Worm (Caenorhabditis elegans) whole organism, early embryonic: Measurements from ENCODE around the gene rilp-1.

ENCODE experiments used
- B0310.2 ChIP-seq: sonication (generic microtip); optimal IDR thresholded peaks from 2 replicates; lab custom pipeline; 2016; ENCODE audit warnings: mild to moderate bottlenecking, missing genetic modification characterization, missing compliant biosample characterization
- F13C5.2 ChIP-seq: sonication (generic microtip); optimal IDR thresholded peaks from 2 replicates; lab custom pipeline; 2017; ENCODE audit warnings: mild to moderate bottlenecking, missing genetic modification characterization, inconsistent platforms, missing compliant biosample characterization
- aly-1 ChIP-seq: sonication (generic microtip); optimal IDR thresholded peaks from 2 replicates; lab custom pipeline; 2016; ENCODE audit warnings: missing genetic modification characterization, missing compliant biosample characterization
- ama-1 ChIP-seq: fragments of 150-350 bp; optimal IDR thresholded peaks from 2 replicates; lab custom pipeline; 2014
- ceh-13 ChIP-seq: fragments of 200-800 bp; sonication (Bioruptor generic); optimal IDR thresholded peaks from 2 replicates; lab custom pipeline; 2018; ENCODE audit warnings: mild to moderate bottlenecking, missing genetic modification characterization, missing compliant biosample characterization
- ceh-36 ChIP-seq: sonication (generic microtip); optimal IDR thresholded peaks from 2 replicates; lab custom pipeline; 2016; ENCODE audit warnings: missing genetic modification characterization, inconsistent platforms, missing compliant biosample characterization
- ets-7 ChIP-seq: sonication (generic microtip); optimal IDR thresholded peaks from 2 replicates; lab custom pipeline; 2016; ENCODE audit warnings: missing genotype, missing genetic modification characterization, missing compliant biosample characterization
- flt-1 ChIP-seq: fragments of 200-800 bp; sonication (Bioruptor generic); IDR thresholded peaks from 2 replicates; pipeline ENCODE4 v1.3.6; 2022; ENCODE audit warnings: missing genetic modification characterization, missing compliant biosample characterization
- hmbx-1 ChIP-seq: sonication (generic microtip); optimal IDR thresholded peaks from 2 replicates; lab custom pipeline; 2016; ENCODE audit warnings: mild to moderate bottlenecking, missing genetic modification characterization, missing compliant biosample characterization
- hmg-4 ChIP-seq: fragments of 200-800 bp; sonication (Bioruptor generic); optimal IDR thresholded peaks from 2 replicates; lab custom pipeline; 2018; ENCODE audit warnings: mild to moderate bottlenecking, missing genetic modification characterization, missing compliant biosample characterization
- hnd-1 ChIP-seq: sonication (generic microtip); optimal IDR thresholded peaks from 2 replicates; lab custom pipeline; 2016; ENCODE audit warnings: missing genetic modification characterization, missing compliant biosample characterization
- pes-1 ChIP-seq: fragments of 200-800 bp; sonication (Bioruptor generic); IDR thresholded peaks from 2 replicates; pipeline ENCODE4 v1.3.6; 2022; ENCODE audit warnings: missing genetic modification reagents, missing genetic modification characterization, missing compliant biosample characterization
- scrt-1 ChIP-seq: fragments of 200-800 bp; sonication (Bioruptor generic); IDR thresholded peaks from 2 replicates; pipeline ENCODE4 v1.3.6; 2022; ENCODE audit warnings: missing genetic modification characterization, missing compliant biosample characterization
- sea-1 ChIP-seq: fragments of 200-800 bp; sonication (Bioruptor generic); conservative IDR thresholded peaks from 2 replicates; pipeline ENCODE4 v1.3.6; 2022; ENCODE audit warnings: missing genetic modification characterization, missing compliant biosample characterization
- tbx-11 ChIP-seq: fragments of 200-800 bp; sonication (Bioruptor generic); IDR thresholded peaks from 2 replicates; pipeline ENCODE4 v1.3.6; 2022; ENCODE audit warnings: missing genetic modification characterization, missing compliant biosample characterization
- tbx-37 ChIP-seq: fragments of 200-800 bp; sonication (Bioruptor generic); conservative IDR thresholded peaks from 2 replicates; pipeline ENCODE4 v1.3.6; 2022; ENCODE audit warnings: missing genetic modification reagents, missing genetic modification characterization, missing compliant biosample characterization
- tra-4 ChIP-seq: sonication (generic microtip); optimal IDR thresholded peaks from 2 replicates; lab custom pipeline; 2017; ENCODE audit warnings: missing genetic modification characterization, missing compliant biosample characterization

Gene rilp-1

ce11 chrIII:3630337-3630736 is 5.6 kb upstream of the rilp-1 start, which contains the start of gene mrps-31:
Gene mrps-31 (minus strand): TSS chrIII:3630372.
- TF ChIP-seq ceh-36 (no peak), scrt-1 (no peak), F13C5.2 (tag; lab: Kevin White, UChicago) (no peak), B0310.2 (tag; lab: Kevin White, UChicago) (no peak), tbx-11 (GFP tag; lab: Robert Waterston, UW) (no peak), hmbx-1 (tag; lab: Kevin White, UChicago) (no peak), pes-1 (GFP tag; lab: Robert Waterston, UW) (no peak), tra-4 (no peak), hmg-4 (GFP tag; lab: Kevin White, UChicago) (no peak), ama-1 (lab: Kevin White, UChicago) (no peak), hnd-1 (tag; lab: Kevin White, UChicago) (no peak), ceh-13 (no peak), aly-1 (tag; lab: Kevin White, UChicago) (no peak), tbx-37 (GFP tag; lab: Robert Waterston, UW) (no peak), flt-1 (GFP tag; lab: Robert Waterston, UW) (no peak), sea-1 (GFP tag; lab: Robert Waterston, UW) (no peak), ets-7 (no peak)

- no peak for TF ChIP-seq aly-1 (tag; lab: Kevin White, UChicago)
- TF ChIP-seq ets-7 = no peak
- TF ChIP-seq scrt-1 = no peak
- TF ChIP-seq pes-1 (GFP tag; lab: Robert Waterston, UW) = no peak
- TF ChIP-seq tra-4 = no peak
- no peak for TF ChIP-seq sea-1 (GFP tag; lab: Robert Waterston, UW)
- no peak for TF ChIP-seq ama-1 (lab: Kevin White, UChicago)
- TF ChIP-seq F13C5.2 (tag; lab: Kevin White, UChicago) = no peak
- TF ChIP-seq flt-1 (GFP tag; lab: Robert Waterston, UW) = no peak
- no peak for TF ChIP-seq ceh-36
- TF ChIP-seq hnd-1 (tag; lab: Kevin White, UChicago) = no peak
- no peak for TF ChIP-seq ceh-13
- no peak for TF ChIP-seq hmg-4 (GFP tag; lab: Kevin White, UChicago)
- no peak for TF ChIP-seq B0310.2 (tag; lab: Kevin White, UChicago)
- no peak for TF ChIP-seq hmbx-1 (tag; lab: Kevin White, UChicago)
- no peak for TF ChIP-seq tbx-37 (GFP tag; lab: Robert Waterston, UW)
Observed at ce11 chrIII:3632379-3632778, 3.6 kb upstream of the rilp-1 start.

DNA sequence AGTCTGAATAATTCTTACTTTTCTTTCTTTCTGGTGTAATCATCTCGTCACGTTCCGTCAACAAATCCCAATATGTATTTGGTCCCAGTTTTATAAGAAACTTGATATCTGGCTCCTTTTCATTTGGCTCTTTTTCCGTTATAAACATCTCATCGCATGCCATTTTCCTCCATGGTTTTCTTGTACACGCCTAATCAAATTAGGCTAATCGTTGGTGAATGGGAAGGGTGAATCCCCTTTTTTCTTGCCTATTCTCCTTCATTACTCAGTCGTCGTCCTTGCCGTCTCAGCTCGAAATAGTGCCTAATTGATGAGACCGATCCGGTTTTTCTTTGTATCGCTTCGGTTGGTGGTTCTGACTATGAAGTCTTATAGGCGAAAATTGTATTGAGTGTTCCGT is 1.8 kb upstream of the rilp-1 start:
- no peak for TF ChIP-seq flt-1 (GFP tag; lab: Robert Waterston, UW)
- TF ChIP-seq tra-4 = no peak
- no peak for TF ChIP-seq aly-1 (tag; lab: Kevin White, UChicago)
- TF ChIP-seq tbx-37 (GFP tag; lab: Robert Waterston, UW) = no peak
- TF ChIP-seq hmg-4 (GFP tag; lab: Kevin White, UChicago) = no peak
- no peak for TF ChIP-seq F13C5.2 (tag; lab: Kevin White, UChicago)
- no peak for TF ChIP-seq pes-1 (GFP tag; lab: Robert Waterston, UW)
- TF ChIP-seq hmbx-1 (tag; lab: Kevin White, UChicago) = no peak
- TF ChIP-seq hnd-1 (tag; lab: Kevin White, UChicago) = no peak
- TF ChIP-seq sea-1 (GFP tag; lab: Robert Waterston, UW) = no peak
- no peak for TF ChIP-seq tbx-11 (GFP tag; lab: Robert Waterston, UW)
- no peak for TF ChIP-seq ceh-36
- no peak for TF ChIP-seq ceh-13
- TF ChIP-seq ets-7 = no peak
- no peak for TF ChIP-seq scrt-1
- no peak for TF ChIP-seq B0310.2 (tag; lab: Kevin White, UChicago)

- TF ChIP-seq ceh-36 (no peak), tbx-37 (GFP tag; lab: Robert Waterston, UW) (no peak), ama-1 (lab: Kevin White, UChicago) (no peak), B0310.2 (tag; lab: Kevin White, UChicago) (no peak), hmg-4 (GFP tag; lab: Kevin White, UChicago) (no peak), hnd-1 (tag; lab: Kevin White, UChicago) (no peak), sea-1 (GFP tag; lab: Robert Waterston, UW) (no peak), ceh-13 (no peak), scrt-1 (no peak), pes-1 (GFP tag; lab: Robert Waterston, UW) (no peak), aly-1 (tag; lab: Kevin White, UChicago) (no peak), F13C5.2 (tag; lab: Kevin White, UChicago) (no peak), tra-4 (no peak)
Observed at ce11 chrIII:3634873-3635272, 1.1 kb upstream of the rilp-1 start.

DNA sequence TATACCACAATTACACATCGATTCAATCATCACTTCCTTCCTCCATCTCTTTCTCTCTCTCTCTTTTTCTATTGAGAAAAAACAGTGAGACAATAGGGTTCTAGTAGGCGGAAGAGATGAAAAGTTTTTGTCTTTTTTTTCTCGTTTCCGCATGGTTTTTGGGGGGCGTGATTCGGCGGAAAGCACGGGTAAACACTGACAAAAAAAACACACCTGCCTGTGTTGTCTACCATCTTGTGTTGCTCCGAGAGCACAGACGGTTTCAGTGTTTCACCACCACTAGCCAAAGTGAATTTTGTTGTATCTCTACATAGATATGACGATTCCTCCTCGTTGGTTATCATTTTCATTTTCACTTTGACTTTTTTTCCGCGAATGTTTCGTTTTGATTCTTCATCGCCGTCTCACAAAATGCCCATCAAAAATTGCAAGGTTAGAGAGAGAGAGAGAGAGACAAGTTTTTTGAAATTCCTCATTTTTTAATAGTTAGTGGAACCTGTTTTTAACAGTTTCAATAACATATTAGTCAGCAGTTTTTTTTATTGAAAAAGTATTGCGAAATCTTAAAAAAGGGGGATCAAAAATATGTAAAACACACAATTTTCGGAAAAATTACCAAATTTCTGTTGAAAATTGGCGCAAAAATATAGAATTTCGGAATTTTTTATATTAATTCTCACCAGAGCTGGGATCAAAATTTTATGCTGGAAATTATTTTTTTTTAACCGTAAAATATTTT is 1.5 kb downstream of the rilp-1 start:
- TF ChIP-seq ets-7 = no peak
- no peak for TF ChIP-seq tbx-37 (GFP tag; lab: Robert Waterston, UW)
- TF ChIP-seq flt-1 (GFP tag; lab: Robert Waterston, UW) = no peak
- TF ChIP-seq scrt-1 = no peak
- TF ChIP-seq hmg-4 (GFP tag; lab: Kevin White, UChicago) = no peak

ce11 chrIII:3643602-3644001 is 7.7 kb downstream of the rilp-1 start:
- TF ChIP-seq hmg-4 (GFP tag; lab: Kevin White, UChicago) (no peak), aly-1 (tag; lab: Kevin White, UChicago) (no peak), sea-1 (GFP tag; lab: Robert Waterston, UW) (no peak), tbx-37 (GFP tag; lab: Robert Waterston, UW) (no peak), ets-7 (no peak), ceh-13 (no peak)

DNA sequence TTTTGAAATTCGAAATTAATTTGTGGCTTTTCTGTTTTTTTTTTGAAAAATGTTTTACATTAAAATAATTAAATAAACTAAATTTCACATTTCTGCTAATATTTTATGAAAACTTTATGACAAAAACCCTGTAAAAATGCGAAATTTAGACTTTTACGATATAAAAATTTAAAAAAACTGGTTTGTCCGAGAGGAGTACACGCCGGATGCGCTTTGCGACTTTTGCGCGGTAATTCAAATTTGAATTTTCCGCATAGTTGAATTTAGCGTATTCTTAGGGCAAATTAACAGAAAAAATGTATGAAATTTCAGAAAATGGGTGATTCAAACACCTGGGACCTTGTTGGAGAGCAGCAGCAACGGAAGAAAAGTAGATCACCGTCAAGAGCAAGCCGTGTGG is 8.1 kb downstream of the rilp-1 start, which contains the start of gene unc-93:
Gene unc-93 (plus strand): TSS at position 301 of the 400 bp plus-strand sequence.
- no peak for TF ChIP-seq F13C5.2 (tag; lab: Kevin White, UChicago)
- no peak for TF ChIP-seq hnd-1 (tag; lab: Kevin White, UChicago)
- no peak for TF ChIP-seq B0310.2 (tag; lab: Kevin White, UChicago)
- no peak for TF ChIP-seq aly-1 (tag; lab: Kevin White, UChicago)
- no peak for TF ChIP-seq hmg-4 (GFP tag; lab: Kevin White, UChicago)
- TF ChIP-seq scrt-1 = no peak
- TF ChIP-seq pes-1 (GFP tag; lab: Robert Waterston, UW) = no peak
- TF ChIP-seq tbx-37 (GFP tag; lab: Robert Waterston, UW) = no peak
